Fruit fly (Drosophila melanogaster): ENCODE results near the gene CG31710.
A peak's percentile ranks its signal among the peaks of the same experiment; 100 is the strongest.

DNA sequence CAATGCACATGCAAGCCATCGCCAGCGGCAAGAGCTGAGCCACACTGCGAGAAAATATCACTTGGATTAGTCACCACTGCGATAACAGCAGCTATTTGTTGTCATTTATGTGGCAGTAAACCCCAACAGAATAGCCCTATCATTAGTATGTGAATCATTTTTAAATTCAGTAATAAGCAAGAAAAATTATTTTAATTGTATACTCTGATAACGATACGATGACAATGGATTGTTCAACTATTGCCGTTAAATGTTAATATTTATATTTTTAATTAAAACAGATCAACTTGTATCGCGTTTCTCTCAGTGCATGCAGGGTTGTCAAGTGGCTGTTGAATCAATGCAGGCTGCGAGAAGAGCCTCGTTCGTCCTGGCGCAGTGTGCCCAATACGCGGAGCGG lies 32.0 kb upstream of the CG31710 start:
- TF ChIP-seq tj (GFP tag; optimal IDR thresholded peaks at IDR 0.05), result no peak
- TF ChIP-seq Clk (GFP tag; optimal IDR thresholded peaks at IDR 0.05), result no peak
- peak; percentile 21 for TF ChIP-seq CG5204 (GFP tag; optimal IDR thresholded peaks at IDR 0.05)
- TF ChIP-seq CG11617 (GFP tag; optimal IDR thresholded peaks at IDR 0.05), result no peak
- TF ChIP-seq CG7101 (tag; optimal IDR thresholded peaks at IDR 0.05), result peak; percentile 18
- TF ChIP-seq ovo (GFP tag; optimal IDR thresholded peaks at IDR 0.05), result no peak
- no peak for TF ChIP-seq CG1620 (GFP tag; optimal IDR thresholded peaks at IDR 0.05)
- TF ChIP-seq CG14711 (tag; optimal IDR thresholded peaks at IDR 0.05), result no peak
- no peak for TF ChIP-seq kay (GFP tag; ENCODE audit: borderline replicate concordance)
- no peak for TF ChIP-seq CG12768 (GFP tag; optimal IDR thresholded peaks at IDR 0.05)
- TF ChIP-seq bab1 (GFP tag; optimal IDR thresholded peaks at IDR 0.05), result no peak
- no peak for TF ChIP-seq cnc (optimal IDR thresholded peaks at IDR 0.05)
- no peak for TF ChIP-seq Hr96 (GFP tag; optimal IDR thresholded peaks at IDR 0.05)
- no peak for TF ChIP-seq Crg-1 (GFP tag; optimal IDR thresholded peaks at IDR 0.05)

Measured in whole organism, adult.